Worm (Caenorhabditis elegans) whole organism, midembryonic: ENCODE data around the gene C09G9.8.
A peak's percentile ranks its signal among the peaks of the same experiment; 100 is the strongest.

Experiments used
- T22C8.4 ChIP-seq: fragments of 200-800 bp; sonication (Bioruptor generic); IDR thresholded peaks from 2 replicates; pipeline ENCODE4 v1.3.6; 2022; ENCODE audit warnings: missing genetic modification characterization, missing compliant biosample characterization
- cog-1 ChIP-seq: sonication (generic microtip); optimal IDR thresholded peaks from 2 replicates; lab custom pipeline; 2016; ENCODE audit warnings: missing genetic modification characterization, missing compliant biosample characterization
- flt-1 ChIP-seq: fragments of 200-800 bp; sonication (Bioruptor generic); IDR thresholded peaks from 2 replicates; pipeline ENCODE4 v1.3.6; 2022; ENCODE audit warnings: missing genetic modification characterization, missing compliant biosample characterization
- klf-2 ChIP-seq: fragments of 200-800 bp; sonication (Bioruptor generic); conservative IDR thresholded peaks from 2 replicates; pipeline ENCODE4 v1.3.6; 2022; ENCODE audit warnings: missing genetic modification reagents, missing genetic modification characterization, missing compliant biosample characterization
- med-1 ChIP-seq: sonication (generic microtip); optimal IDR thresholded peaks from 2 replicates; lab custom pipeline; 2017; ENCODE audit warnings: missing genetic modification characterization, mild to moderate bottlenecking, missing compliant biosample characterization, antibody characterized with exemption, missing genetic modification reagents; ENCODE audit not compliant: insufficient read depth
- ref-1 ChIP-seq: fragments of 200-800 bp; sonication (Bioruptor generic); conservative IDR thresholded peaks from 2 replicates; pipeline ENCODE4 v1.3.6; 2022; ENCODE audit warnings: missing genetic modification reagents, missing genetic modification characterization, missing compliant biosample characterization
- tab-1 ChIP-seq: fragments of 200-800 bp; sonication (Bioruptor generic); IDR thresholded peaks from 2 replicates; pipeline ENCODE4 v1.3.6; 2022; ENCODE audit warnings: missing genetic modification characterization, missing compliant biosample characterization
- ztf-23 ChIP-seq: fragments of 200-800 bp; sonication (Bioruptor generic); IDR thresholded peaks from 2 replicates; pipeline ENCODE4 v1.3.6; 2022; ENCODE audit warnings: missing genetic modification reagents, missing genetic modification characterization, missing compliant biosample characterization
- ztf-29 ChIP-seq: fragments of 200-800 bp; sonication (Bioruptor generic); IDR thresholded peaks from 2 replicates; pipeline ENCODE4 v1.3.6; 2022; ENCODE audit warnings: missing genetic modification reagents, missing genetic modification characterization, missing compliant biosample characterization

Gene C09G9.8

ce11 chrIV:8918790-8919189, 37.5 kb downstream of the C09G9.8 start, which contains the start of gene rap-1:
Gene rap-1, minus strand, starts transcription at chrIV:8918890.
- TF ChIP-seq tab-1 (GFP tag; lab: Robert Waterston, UW), result no peak
- TF ChIP-seq ztf-23 (GFP tag; lab: Robert Waterston, UW), result no peak
- TF ChIP-seq T22C8.4, result no peak
- no peak for TF ChIP-seq klf-2 (GFP tag; lab: Robert Waterston, UW)

- TF ChIP-seq ztf-23 (GFP tag; lab: Robert Waterston, UW), result 0 out of 2 replicates have a peak, but pooled peaks have one; percentile 6
- no peak for TF ChIP-seq klf-2 (GFP tag; lab: Robert Waterston, UW)
- no peak for TF ChIP-seq med-1
Measured at ce11 chrIV:8920284-8920806, 39.1 kb downstream of the C09G9.8 start.

- TF ChIP-seq klf-2 (GFP tag; lab: Robert Waterston, UW) (no peak), flt-1 (GFP tag; lab: Robert Waterston, UW) (no peak), ztf-29 (no peak), tab-1 (GFP tag; lab: Robert Waterston, UW) (no peak), med-1 (no peak)
Measured at ce11 chrIV:8921166-8921565, 39.9 kb downstream of the C09G9.8 start.

ce11 chrIV:8921956-8922355, 40.7 kb downstream of the C09G9.8 start, which contains the start of gene D1046.16:
Gene D1046.16, plus strand, starts transcription at chrIV:8922150.
- TF ChIP-seq ref-1 (GFP tag; lab: Robert Waterston, UW) (no peak), klf-2 (GFP tag; lab: Robert Waterston, UW) (no peak), T22C8.4 (peak; percentile 82), ztf-23 (GFP tag; lab: Robert Waterston, UW) (no peak), ztf-29 (no peak)

- TF ChIP-seq flt-1 (GFP tag; lab: Robert Waterston, UW), result no peak
- no peak for TF ChIP-seq klf-2 (GFP tag; lab: Robert Waterston, UW)
- TF ChIP-seq med-1, result no peak
- no peak for TF ChIP-seq T22C8.4
- no peak for TF ChIP-seq cog-1 (tag; lab: Kevin White, UChicago)
- no peak for TF ChIP-seq ref-1 (GFP tag; lab: Robert Waterston, UW)
- TF ChIP-seq tab-1 (GFP tag; lab: Robert Waterston, UW), result no peak
- no peak for TF ChIP-seq ztf-29
- TF ChIP-seq ztf-23 (GFP tag; lab: Robert Waterston, UW), result no peak
Measured at ce11 chrIV:8923381-8923780, 42.1 kb downstream of the C09G9.8 start.

- TF ChIP-seq tab-1 (GFP tag; lab: Robert Waterston, UW), result no peak
- no peak for TF ChIP-seq cog-1 (tag; lab: Kevin White, UChicago)
Measured at ce11 chrIV:8924126-8924525, 42.8 kb downstream of the C09G9.8 start.

- no peak for TF ChIP-seq ztf-23 (GFP tag; lab: Robert Waterston, UW)
- no peak for TF ChIP-seq T22C8.4
- TF ChIP-seq flt-1 (GFP tag; lab: Robert Waterston, UW), result no peak
Measured at ce11 chrIV:8925990-8926389, 44.7 kb downstream of the C09G9.8 start, which contains the start of the genes D1046.2 and cfim-2. Gene D1046.2, minus strand, starts transcription at chrIV:8926067. Gene cfim-2, plus strand, starts transcription at chrIV:8926324.

ce11 chrIV:8926511-8926910, 45.2 kb downstream of the C09G9.8 start:
- TF ChIP-seq tab-1 (GFP tag; lab: Robert Waterston, UW), result no peak
- TF ChIP-seq ztf-29, result no peak
- TF ChIP-seq ztf-23 (GFP tag; lab: Robert Waterston, UW), result no peak
- TF ChIP-seq ref-1 (GFP tag; lab: Robert Waterston, UW), result no peak
- TF ChIP-seq flt-1 (GFP tag; lab: Robert Waterston, UW), result no peak
- no peak for TF ChIP-seq med-1
- no peak for TF ChIP-seq klf-2 (GFP tag; lab: Robert Waterston, UW)
- TF ChIP-seq cog-1 (tag; lab: Kevin White, UChicago), result no peak
- no peak for TF ChIP-seq T22C8.4

ce11 chrIV:8927093-8927492, 45.8 kb downstream of the C09G9.8 start:
- TF ChIP-seq ztf-23 (GFP tag; lab: Robert Waterston, UW) (peak; percentile 96), med-1 (peak; percentile 82), tab-1 (GFP tag; lab: Robert Waterston, UW) (peak; percentile 98), cog-1 (tag; lab: Kevin White, UChicago) (peak; percentile 83), klf-2 (GFP tag; lab: Robert Waterston, UW) (peak; percentile 96), flt-1 (GFP tag; lab: Robert Waterston, UW) (peak; percentile 98), ztf-29 (peak; percentile 96), ref-1 (GFP tag; lab: Robert Waterston, UW) (peak; percentile 91), T22C8.4 (peak; percentile 97)

ce11 chrIV:8929942-8930492, 48.7 kb downstream of the C09G9.8 start, which contains the start of the genes D1046.18 and slc-25A26:
Gene D1046.18, plus strand, starts transcription at chrIV:8930242.
Gene slc-25A26, plus strand, starts transcription at chrIV:8930442.
- TF ChIP-seq klf-2 (GFP tag; lab: Robert Waterston, UW), result no peak
